Fruit fly (Drosophila melanogaster): ENCODE results near the gene CG7560.

Gene CG7560

dm6 chr3L:11440769-11441168, 15.8 kb downstream of the CG7560 start:
- no peak for TF ChIP-seq pan (optimal IDR thresholded peaks at IDR 0.05)
- TF ChIP-seq EcR (GFP tag; optimal IDR thresholded peaks at IDR 0.05), result no peak
- no peak for TF ChIP-seq Dll (optimal IDR thresholded peaks at IDR 0.05)
- TF ChIP-seq usp (GFP tag; optimal IDR thresholded peaks at IDR 0.05), result no peak
- TF ChIP-seq psq (optimal IDR thresholded peaks at IDR 0.05), result no peak
- TF ChIP-seq CG8478 (optimal IDR thresholded peaks at IDR 0.05), result no peak

- TF ChIP-seq pan (optimal IDR thresholded peaks at IDR 0.05) (no peak), psq (optimal IDR thresholded peaks at IDR 0.05) (no peak)
These were observed 17.2 kb downstream of the CG7560 start for dm6 chr3L:11441889-11442782.

dm6 chr3L:11443474-11444080, 18.6 kb downstream of the CG7560 start:
- TF ChIP-seq usp (GFP tag; optimal IDR thresholded peaks at IDR 0.05), result no peak
- no peak for TF ChIP-seq pan (optimal IDR thresholded peaks at IDR 0.05)

- TF ChIP-seq usp (GFP tag; optimal IDR thresholded peaks at IDR 0.05) (no peak), psq (optimal IDR thresholded peaks at IDR 0.05) (no peak), EcR (GFP tag; optimal IDR thresholded peaks at IDR 0.05) (no peak), CG8478 (optimal IDR thresholded peaks at IDR 0.05) (no peak), pan (optimal IDR thresholded peaks at IDR 0.05) (no peak)
These were observed 19.2 kb downstream of the CG7560 start for dm6 chr3L:11444169-11444568.

dm6 chr3L:11444861-11445260, 19.9 kb downstream of the CG7560 start, which contains the start of gene CG7557:
CG7557 (plus strand) TSS chr3L:11445161.
- TF ChIP-seq psq (optimal IDR thresholded peaks at IDR 0.05), result no peak
- no peak for TF ChIP-seq CG8478 (optimal IDR thresholded peaks at IDR 0.05)
- TF ChIP-seq Dll (optimal IDR thresholded peaks at IDR 0.05), result no peak
- no peak for TF ChIP-seq EcR (GFP tag; optimal IDR thresholded peaks at IDR 0.05)
- no peak for TF ChIP-seq pan (optimal IDR thresholded peaks at IDR 0.05)
- no peak for TF ChIP-seq usp (GFP tag; optimal IDR thresholded peaks at IDR 0.05)

dm6 chr3L:11447022-11447728, 22.2 kb downstream of the CG7560 start:
- TF ChIP-seq EcR (GFP tag; optimal IDR thresholded peaks at IDR 0.05), result peak in 1 of 2 experiments; percentile 90
- no peak for TF ChIP-seq psq (optimal IDR thresholded peaks at IDR 0.05)

dm6 chr3L:11448349-11448748, 23.4 kb downstream of the CG7560 start:
- TF ChIP-seq psq (optimal IDR thresholded peaks at IDR 0.05) (no peak), usp (GFP tag; optimal IDR thresholded peaks at IDR 0.05) (no peak), pan (optimal IDR thresholded peaks at IDR 0.05) (no peak), CG8478 (optimal IDR thresholded peaks at IDR 0.05) (no peak), Dll (optimal IDR thresholded peaks at IDR 0.05) (no peak), EcR (GFP tag; optimal IDR thresholded peaks at IDR 0.05) (no peak)

dm6 chr3L:11448935-11449334, 24.0 kb downstream of the CG7560 start:
- TF ChIP-seq pan (optimal IDR thresholded peaks at IDR 0.05) (no peak), EcR (GFP tag; optimal IDR thresholded peaks at IDR 0.05) (no peak), psq (optimal IDR thresholded peaks at IDR 0.05) (no peak), CG8478 (optimal IDR thresholded peaks at IDR 0.05) (no peak), usp (GFP tag; optimal IDR thresholded peaks at IDR 0.05) (no peak), Dll (optimal IDR thresholded peaks at IDR 0.05) (no peak)

dm6 chr3L:11450535-11450934, 25.6 kb downstream of the CG7560 start:
- TF ChIP-seq CG8478 (optimal IDR thresholded peaks at IDR 0.05), result no peak
- TF ChIP-seq EcR (GFP tag; optimal IDR thresholded peaks at IDR 0.05), result no peak
- TF ChIP-seq Dll (optimal IDR thresholded peaks at IDR 0.05), result no peak
- TF ChIP-seq psq (optimal IDR thresholded peaks at IDR 0.05), result no peak
- no peak for TF ChIP-seq usp (GFP tag; optimal IDR thresholded peaks at IDR 0.05)
- TF ChIP-seq pan (optimal IDR thresholded peaks at IDR 0.05), result no peak

dm6 chr3L:11454461-11454860, 29.5 kb downstream of the CG7560 start:
- TF ChIP-seq usp (GFP tag; optimal IDR thresholded peaks at IDR 0.05) (no peak), EcR (GFP tag; optimal IDR thresholded peaks at IDR 0.05) (no peak), psq (optimal IDR thresholded peaks at IDR 0.05) (no peak), Dll (optimal IDR thresholded peaks at IDR 0.05) (no peak), pan (optimal IDR thresholded peaks at IDR 0.05) (no peak), CG8478 (optimal IDR thresholded peaks at IDR 0.05) (no peak)

- no peak for TF ChIP-seq usp (GFP tag; optimal IDR thresholded peaks at IDR 0.05)
- no peak for TF ChIP-seq pan (optimal IDR thresholded peaks at IDR 0.05)
- TF ChIP-seq EcR (GFP tag; optimal IDR thresholded peaks at IDR 0.05), result no peak
- no peak for TF ChIP-seq CG8478 (optimal IDR thresholded peaks at IDR 0.05)
- TF ChIP-seq psq (optimal IDR thresholded peaks at IDR 0.05), result no peak
- TF ChIP-seq Dll (optimal IDR thresholded peaks at IDR 0.05), result no peak
These were observed 33.4 kb downstream of the CG7560 start, which contains the start of the genes CG12289 and CG7551 for dm6 chr3L:11458370-11458769. CG12289 (minus strand) TSS chr3L:11458470. CG7551 (plus strand) TSS chr3L:11458490.

- TF ChIP-seq Dll (optimal IDR thresholded peaks at IDR 0.05), result no peak
- TF ChIP-seq EcR (GFP tag; optimal IDR thresholded peaks at IDR 0.05), result no peak
- no peak for TF ChIP-seq psq (optimal IDR thresholded peaks at IDR 0.05)
- no peak for TF ChIP-seq CG8478 (optimal IDR thresholded peaks at IDR 0.05)
- no peak for TF ChIP-seq usp (GFP tag; optimal IDR thresholded peaks at IDR 0.05)
These were observed 40.5 kb downstream of the CG7560 start, which contains the start of gene Fum3 for dm6 chr3L:11465371-11465914. Fum3 (minus strand) TSS chr3L:11465864.
